Worm (Caenorhabditis elegans) whole organism, young adult: ENCODE data around the gene hipr-1.

ENCODE experiments used
- F10E7.11 ChIP-seq: sonication (generic microtip); optimal IDR thresholded peaks from 2 replicates; lab custom pipeline; 2017; ENCODE audit warnings: mild to moderate bottlenecking, missing genetic modification characterization, moderate library complexity, missing compliant biosample characterization
- F49E8.2 ChIP-seq: sonication (generic microtip); optimal IDR thresholded peaks from 3 replicates; lab custom pipeline; 2017; ENCODE audit warnings: missing genetic modification characterization, mild to moderate bottlenecking, missing compliant biosample characterization, antibody characterized with exemption, moderate library complexity; ENCODE audit not compliant: insufficient read depth
- F57A8.1 ChIP-seq: fragments of 200-800 bp; sonication (Bioruptor generic); optimal IDR thresholded peaks from 2 replicates; lab custom pipeline; 2018; ENCODE audit warnings: mild to moderate bottlenecking, missing genetic modification characterization, moderate library complexity, missing compliant biosample characterization
- T07F8.4 ChIP-seq: sonication (generic microtip); optimal IDR thresholded peaks from 2 replicates; lab custom pipeline; 2016; ENCODE audit warnings: mild to moderate bottlenecking, missing genetic modification characterization, moderate library complexity, missing compliant biosample characterization
- Y53F4B.3 ChIP-seq: fragments of 200-800 bp; sonication (Bioruptor generic); IDR thresholded peaks from 2 replicates; pipeline ENCODE4 v1.3.6; 2022; ENCODE audit warnings: missing genetic modification reagents, missing genetic modification characterization, missing compliant biosample characterization
- Y53G8AR.9 ChIP-seq: fragments of 200-800 bp; sonication (Bioruptor generic); conservative IDR thresholded peaks from 2 replicates; pipeline ENCODE4 v1.3.6; 2022; ENCODE audit warnings: missing genetic modification reagents, missing genetic modification characterization, missing compliant biosample characterization
- Y67H2A.10 ChIP-seq: fragments of 200-800 bp; sonication (Bioruptor generic); conservative IDR thresholded peaks from 2 replicates; pipeline ENCODE4 v1.3.6; 2022; ENCODE audit warnings: missing genetic modification reagents, missing genetic modification characterization, missing compliant biosample characterization
- Y79H2A.3 ChIP-seq: fragments of 200-800 bp; sonication (Bioruptor generic); conservative IDR thresholded peaks from 2 replicates; pipeline ENCODE4 v1.3.6; 2022; ENCODE audit warnings: missing genetic modification reagents, missing genetic modification characterization, missing compliant biosample characterization
- ama-1 ChIP-seq, 3 experiments: fragments of 150-350 bp in 1 of 3; sonication (generic microtip) in 2 of 3; optimal IDR thresholded peaks; 2 replicates each; lab custom pipeline; 2014 to 2018; ENCODE audit warnings: missing biosample characterization in 2 of 3, missing genetic modification characterization in 2 of 3, missing genetic modification reagents in 2 of 3
- atf-7 ChIP-seq: sonication (generic microtip); optimal IDR thresholded peaks from 2 replicates; lab custom pipeline; 2017; ENCODE audit warnings: mild to moderate bottlenecking, missing genetic modification characterization, missing compliant biosample characterization
- athp-1 ChIP-seq: sonication (generic microtip); optimal IDR thresholded peaks from 2 replicates; lab custom pipeline; 2017; ENCODE audit warnings: mild to moderate bottlenecking, missing genetic modification characterization, missing compliant biosample characterization
- attf-3 ChIP-seq: fragments of 200-800 bp; sonication (Bioruptor generic); conservative IDR thresholded peaks from 2 replicates; pipeline ENCODE4 v1.3.6; 2022; ENCODE audit warnings: missing genetic modification reagents, missing genetic modification characterization, missing compliant biosample characterization
- attf-5 ChIP-seq: fragments of 200-800 bp; sonication (Bioruptor generic); optimal IDR thresholded peaks from 2 replicates; lab custom pipeline; 2018; ENCODE audit warnings: mild to moderate bottlenecking, missing genetic modification characterization, missing compliant biosample characterization
- bed-2 ChIP-seq: fragments of 200-800 bp; sonication (Bioruptor generic); IDR thresholded peaks from 2 replicates; pipeline ENCODE4 v1.3.6; 2022; ENCODE audit warnings: missing genetic modification reagents, missing genetic modification characterization, missing compliant biosample characterization
- ccch-3 ChIP-seq: fragments of 200-800 bp; sonication (Bioruptor generic); optimal IDR thresholded peaks from 2 replicates; lab custom pipeline; 2018; ENCODE audit warnings: mild to moderate bottlenecking, missing genetic modification characterization, missing compliant biosample characterization
- ceh-100 ChIP-seq: fragments of 200-800 bp; sonication (Bioruptor generic); IDR thresholded peaks from 2 replicates; pipeline ENCODE4 v1.3.6; 2022; ENCODE audit warnings: missing genetic modification reagents, missing genetic modification characterization, missing compliant biosample characterization
- ceh-91 ChIP-seq: fragments of 200-800 bp; sonication (Bioruptor generic); IDR thresholded peaks from 2 replicates; pipeline ENCODE4 v1.3.6; 2022; ENCODE audit warnings: missing genetic modification reagents, missing genetic modification characterization, missing compliant biosample characterization
- dox-1 ChIP-seq: fragments of 200-800 bp; sonication (Bioruptor generic); IDR thresholded peaks from 2 replicates; pipeline ENCODE4 v1.3.6; 2022; ENCODE audit warnings: missing genetic modification reagents, missing genetic modification characterization, missing compliant biosample characterization
- dpff-1 ChIP-seq: sonication (generic microtip); optimal IDR thresholded peaks from 2 replicates; lab custom pipeline; 2017; ENCODE audit warnings: mild to moderate bottlenecking, missing genetic modification characterization, missing compliant biosample characterization
- dpl-1 ChIP-seq: fragments of 150-350 bp; optimal IDR thresholded peaks from 2 replicates; lab custom pipeline; 2014; ENCODE audit warnings: missing biosample characterization, missing genetic modification reagents, missing genetic modification characterization
- ets-4 ChIP-seq: fragments of 200-800 bp; sonication (Bioruptor generic); optimal IDR thresholded peaks from 2 replicates; lab custom pipeline; 2018; ENCODE audit warnings: mild to moderate bottlenecking, missing genetic modification characterization, missing compliant biosample characterization
- gei-17 ChIP-seq: fragments of 200-800 bp; sonication (Bioruptor generic); optimal IDR thresholded peaks from 2 replicates; lab custom pipeline; 2018; ENCODE audit warnings: mild to moderate bottlenecking, missing genetic modification characterization, missing compliant biosample characterization
- him-1 ChIP-seq: sonication (generic microtip); optimal IDR thresholded peaks from 2 replicates; lab custom pipeline; 2016; ENCODE audit warnings: missing genotype, missing genetic modification reagents, missing genetic modification characterization, missing compliant biosample characterization
- let-526 ChIP-seq: fragments of 200-800 bp; sonication (Bioruptor generic); IDR thresholded peaks from 2 replicates; pipeline ENCODE4 v1.3.6; 2022; ENCODE audit warnings: missing genetic modification reagents, missing genetic modification characterization, missing compliant biosample characterization
- let-607 ChIP-seq, 2 experiments: fragments of 200-800 bp in 1 of 2; sonication (Bioruptor generic) in 1 of 2; sonication (generic microtip) in 1 of 2; optimal IDR thresholded peaks; 2 replicates each; lab custom pipeline; 2016 to 2018; ENCODE audit warnings: mild to moderate bottlenecking in 2 of 2, missing compliant biosample characterization in 2 of 2, missing genetic modification characterization in 2 of 2, moderate library complexity in 2 of 2, missing genotype in 1 of 2
- lin-26 ChIP-seq: fragments of 200-800 bp; sonication (Bioruptor generic); IDR thresholded peaks from 2 replicates; pipeline ENCODE4 v1.3.6; 2022; ENCODE audit warnings: missing genetic modification reagents, missing genetic modification characterization, missing compliant biosample characterization
- lin-40 ChIP-seq: sonication (generic microtip); optimal IDR thresholded peaks from 2 replicates; lab custom pipeline; 2016; ENCODE audit warnings: missing genetic modification characterization, mild to moderate bottlenecking, missing compliant biosample characterization, missing genotype, missing genetic modification reagents
- lin-54 ChIP-seq: fragments of 200-800 bp; sonication (Bioruptor generic); optimal IDR thresholded peaks from 2 replicates; lab custom pipeline; 2018; ENCODE audit warnings: mild to moderate bottlenecking, missing genetic modification characterization, missing compliant biosample characterization
- lsl-1 ChIP-seq: fragments of 200-800 bp; sonication (Bioruptor generic); optimal IDR thresholded peaks from 2 replicates; lab custom pipeline; 2018; ENCODE audit warnings: mild to moderate bottlenecking, missing genetic modification characterization, moderate library complexity, missing compliant biosample characterization
- madf-3 ChIP-seq: fragments of 200-800 bp; sonication (Bioruptor generic); IDR thresholded peaks from 2 replicates; pipeline ENCODE4 v1.3.6; 2022; ENCODE audit warnings: missing genetic modification reagents, missing genetic modification characterization, missing compliant biosample characterization
- mcd-1 ChIP-seq: fragments of 200-800 bp; sonication (Bioruptor generic); IDR thresholded peaks from 2 replicates; pipeline ENCODE4 v1.3.6; 2022; ENCODE audit warnings: missing genetic modification reagents, missing genetic modification characterization, missing compliant biosample characterization
- mes-4 ChIP-seq: sonication (generic microtip); optimal IDR thresholded peaks from 2 replicates; lab custom pipeline; 2016; ENCODE audit warnings: missing genotype, missing genetic modification characterization, missing compliant biosample characterization
- mxl-1 ChIP-seq: sonication (generic microtip); optimal IDR thresholded peaks from 2 replicates; lab custom pipeline; 2016; ENCODE audit warnings: missing genetic modification characterization, missing compliant biosample characterization
- nhr-120 ChIP-seq: fragments of 200-800 bp; sonication (Bioruptor generic); IDR thresholded peaks from 2 replicates; pipeline ENCODE4 v1.3.6; 2022; ENCODE audit warnings: missing genetic modification characterization, missing compliant biosample characterization
- nhr-179 ChIP-seq: sonication (generic microtip); optimal IDR thresholded peaks from 2 replicates; lab custom pipeline; 2016; ENCODE audit warnings: mild to moderate bottlenecking, missing genetic modification characterization, missing compliant biosample characterization
- nhr-80 ChIP-seq: sonication (generic microtip); optimal IDR thresholded peaks from 2 replicates; lab custom pipeline; 2016; ENCODE audit warnings: missing genetic modification characterization, missing compliant biosample characterization
- pha-4 ChIP-seq: fragments of 150-350 bp; sonication (generic microtip); optimal IDR thresholded peaks from 2 replicates; lab custom pipeline; 2014; ENCODE audit warnings: missing biosample characterization, missing genetic modification reagents, missing genetic modification characterization
- rpc-1 ChIP-seq, 2 experiments: fragments of 150-350 bp in 1 of 2; sonication (generic microtip) in 1 of 2; optimal IDR thresholded peaks; 2 replicates each; lab custom pipeline; 2014 to 2018; ENCODE audit warnings: missing biosample characterization in 1 of 2, missing genetic modification characterization in 1 of 2, missing genetic modification reagents in 1 of 2, missing genotype in 1 of 2
- snpc-1.1 ChIP-seq: sonication (generic microtip); optimal IDR thresholded peaks from 2 replicates; lab custom pipeline; 2017; ENCODE audit warnings: missing genetic modification characterization, mild to moderate bottlenecking, missing compliant biosample characterization, antibody characterized with exemption, moderate library complexity, missing genotype, missing genetic modification reagents; ENCODE audit not compliant: insufficient read depth
- snpc-3.4 ChIP-seq: sonication (generic microtip); optimal IDR thresholded peaks from 2 replicates; lab custom pipeline; 2017; ENCODE audit warnings: missing genetic modification characterization, mild to moderate bottlenecking, missing compliant biosample characterization, antibody characterized with exemption, moderate library complexity, missing genotype, missing genetic modification reagents
- sptf-2 ChIP-seq: fragments of 200-800 bp; sonication (Bioruptor generic); optimal IDR thresholded peaks from 2 replicates; lab custom pipeline; 2018; ENCODE audit warnings: mild to moderate bottlenecking, missing genetic modification characterization, missing compliant biosample characterization
- unc-130 ChIP-seq: sonication (generic microtip); optimal IDR thresholded peaks from 2 replicates; lab custom pipeline; 2016; ENCODE audit warnings: missing genetic modification reagents, missing genetic modification characterization, missing compliant biosample characterization
- unc-62 ChIP-seq: fragments of 150-350 bp; optimal IDR thresholded peaks from 2 replicates; lab custom pipeline; 2014; ENCODE audit warnings: missing biosample characterization, missing genetic modification reagents, missing genetic modification characterization
- zfh-2 ChIP-seq: fragments of 200-800 bp; sonication (Bioruptor generic); conservative IDR thresholded peaks from 2 replicates; pipeline ENCODE4 v1.3.6; 2022; ENCODE audit warnings: missing genetic modification reagents, missing genetic modification characterization, missing compliant biosample characterization
- ztf-22 ChIP-seq: fragments of 200-800 bp; sonication (Bioruptor generic); optimal IDR thresholded peaks from 2 replicates; lab custom pipeline; 2018; ENCODE audit warnings: mild to moderate bottlenecking, missing genetic modification characterization, moderate library complexity, missing compliant biosample characterization
- ztf-25 ChIP-seq: fragments of 200-800 bp; sonication (Bioruptor generic); IDR thresholded peaks from 2 replicates; pipeline ENCODE4 v1.3.6; 2022; ENCODE audit warnings: missing genetic modification reagents, missing genetic modification characterization, missing compliant biosample characterization

Gene hipr-1

ce11 chrIII:8762016-8762415 is 42.0 kb downstream of the hipr-1 start:
- no peak for TF ChIP-seq attf-3
- TF ChIP-seq snpc-1.1, result no peak
- no peak for TF ChIP-seq gei-17
- TF ChIP-seq F10E7.11 (tag; lab: Kevin White, UChicago), result no peak
- TF ChIP-seq T07F8.4 (tag; lab: Kevin White, UChicago), result no peak
- no peak for TF ChIP-seq let-607 (tag; optimal IDR thresholded peaks at IDR 0.05; lab: Kevin White, UChicago)
- TF ChIP-seq Y53G8AR.9, result 0 out of 2 replicates have a peak, but pooled peaks have one; percentile 15
- peak; percentile 16 for TF ChIP-seq nhr-80 (tag; lab: Kevin White, UChicago)
- TF ChIP-seq ets-4 (GFP tag; lab: Kevin White, UChicago), result no peak
- TF ChIP-seq lin-54 (GFP tag; lab: Kevin White, UChicago), result no peak
- no peak for TF ChIP-seq let-526
- TF ChIP-seq pha-4 (tag; lab: Kevin White, UChicago), result no peak
- no peak for TF ChIP-seq atf-7 (tag; lab: Kevin White, UChicago)
- TF ChIP-seq ceh-100 (GFP tag; lab: Robert Waterston, UW), result no peak
- no peak for TF ChIP-seq F49E8.2 (tag; lab: Kevin White, UChicago)
- no peak for TF ChIP-seq Y53F4B.3 (GFP tag; lab: Robert Waterston, UW)
- TF ChIP-seq mcd-1 (GFP tag; lab: Robert Waterston, UW), result no peak
- TF ChIP-seq, all 124 proteins: peak for 2

ce11 chrIII:8763111-8763510 is 43.1 kb downstream of the hipr-1 start:
- TF ChIP-seq mes-4 (tag; lab: Kevin White, UChicago) (no peak), attf-5 (GFP tag; lab: Kevin White, UChicago) (no peak), ztf-25 (GFP tag; lab: Robert Waterston, UW) (no peak), gei-17 (no peak), madf-3 (GFP tag; lab: Robert Waterston, UW) (no peak), F57A8.1 (no peak), Y67H2A.10 (GFP tag; lab: Robert Waterston, UW) (no peak), ztf-22 (GFP tag; lab: Kevin White, UChicago) (no peak), nhr-120 (no peak), ceh-91 (GFP tag; lab: Robert Waterston, UW) (peak; percentile 36; the same call in 1 of the 2 replicates), ama-1 (optimal IDR thresholded peaks at IDR 0.05; lab: Kevin White, UChicago) (no peak), ama-1 (GFP tag; optimal IDR thresholded peaks at IDR 0.05; lab: Kevin White, UChicago) (no peak), dpl-1 (no peak), lin-26 (GFP tag; lab: Robert Waterston, UW) (no peak), ccch-3 (GFP tag; lab: Kevin White, UChicago) (no peak), pha-4 (tag; lab: Kevin White, UChicago) (no peak), dpff-1 (tag; lab: Kevin White, UChicago) (no peak), Y79H2A.3 (GFP tag; lab: Robert Waterston, UW) (no peak), bed-2 (no peak), lsl-1 (GFP tag; lab: Kevin White, UChicago) (peak; percentile 89), let-526 (no peak), lin-40 (tag; lab: Kevin White, UChicago) (no peak), mxl-1 (tag; lab: Kevin White, UChicago) (no peak), nhr-80 (tag; lab: Kevin White, UChicago) (no peak), zfh-2 (no peak), rpc-1 (optimal IDR thresholded peaks at IDR 0.05; lab: Kevin White, UChicago) (no peak), rpc-1 (tag; optimal IDR thresholded peaks at IDR 0.05; lab: Kevin White, UChicago) (no peak), him-1 (tag; lab: Kevin White, UChicago) (no peak), unc-130 (GFP tag; lab: Kevin White, UChicago) (no peak), unc-62 (no peak), lin-54 (GFP tag; lab: Kevin White, UChicago) (peak; percentile 51), athp-1 (tag; lab: Kevin White, UChicago) (no peak), snpc-3.4 (no peak), sptf-2 (GFP tag; lab: Kevin White, UChicago) (no peak), dox-1 (GFP tag; lab: Robert Waterston, UW) (no peak), F10E7.11 (tag; lab: Kevin White, UChicago) (no peak), nhr-179 (tag; lab: Kevin White, UChicago) (no peak)
